Fruit fly (Drosophila melanogaster): ENCODE data around the gene CG32071.

CG32071 gene

dm6 chr3L:11089805-11090440 is 13.8 kb downstream of the CG32071 start (continued):
- TF ChIP-seq nerfin-2 (GFP tag; IDR thresholded peaks at IDR 0.05; ENCODE audit: partially characterized antibody) (no peak), her (GFP tag; optimal IDR thresholded peaks at IDR 0.05) (peak; percentile 54), CG6254 (GFP tag; optimal IDR thresholded peaks at IDR 0.05) (peak; percentile 85), CG14441 (GFP tag; IDR thresholded peaks at IDR 0.05) (peak; percentile 73; the same call in 1 of the 2 replicates), CG4328 (GFP tag; optimal IDR thresholded peaks at IDR 0.05) (peak; percentile 44), chm (GFP tag; IDR thresholded peaks at IDR 0.05) (peak; percentile 94; the same call in 1 of the 2 replicates), CG11696 (GFP tag; IDR thresholded peaks at IDR 0.05) (peak; percentile 46), PHDP (tag; optimal IDR thresholded peaks at IDR 0.05) (peak; percentile 89), dysf (GFP tag; IDR thresholded peaks at IDR 0.05) (peak; percentile 87; the same call in 1 of the 3 replicates), CG6689 (GFP tag; IDR thresholded peaks at IDR 0.05) (peak; percentile 90), CG7839 (tag; optimal IDR thresholded peaks at IDR 0.05) (peak; percentile 97), z (GFP tag; IDR thresholded peaks at IDR 0.05) (peak; percentile 76; the same call in 1 of the 3 replicates), Lim3 (GFP tag; IDR thresholded peaks at IDR 0.05) (peak; percentile 33; the same call in 1 of the 2 replicates), Ravus (GFP tag; IDR thresholded peaks at IDR 0.05) (no peak; the same call in none of the 2 replicates), Sry-δ (GFP tag; optimal IDR thresholded peaks at IDR 0.05) (peak; percentile 35), NK7.1 (GFP tag; optimal IDR thresholded peaks at IDR 0.05) (peak; percentile 79), CG6272 (GFP tag; IDR thresholded peaks at IDR 0.05) (peak; percentile 51), CG2199 (GFP tag; IDR thresholded peaks at IDR 0.05) (peak; percentile 61; the same call in 2 of the 3 replicates), ham (GFP tag; IDR thresholded peaks at IDR 0.05) (no peak), sob (GFP tag; IDR thresholded peaks at IDR 0.05) (peak; percentile 69; the same call in 1 of the 2 replicates), CG1529 (GFP tag; optimal IDR thresholded peaks at IDR 0.05) (peak; percentile 94), CG3726 (GFP tag; IDR thresholded peaks at IDR 0.05) (no peak; the same call in 1 of the 3 replicates), CG9817 (tag; optimal IDR thresholded peaks at IDR 0.05) (peak; percentile 45), CG1832 (GFP tag; optimal IDR thresholded peaks at IDR 0.05) (no peak), ERR (GFP tag; optimal IDR thresholded peaks at IDR 0.05) (no peak), jing (GFP tag; optimal IDR thresholded peaks at IDR 0.05) (peak; percentile 79), CG14965 (GFP tag; optimal IDR thresholded peaks at IDR 0.05; ENCODE audit: borderline replicate concordance) (peak; percentile 65), psq (GFP tag; optimal IDR thresholded peaks at IDR 0.05) (peak; percentile 75), stc (GFP tag; IDR thresholded peaks at IDR 0.05) (peak; percentile 69), NC2α (GFP tag; optimal IDR thresholded peaks at IDR 0.05) (peak; percentile 87), gsb-n (tag; optimal IDR thresholded peaks at IDR 0.05) (peak; percentile 85), lbe (GFP tag; optimal IDR thresholded peaks at IDR 0.05) (peak; percentile 66), chif (GFP tag; optimal IDR thresholded peaks at IDR 0.05) (peak; percentile 83), HmgD (GFP tag; optimal IDR thresholded peaks at IDR 0.05) (no peak), dmrt99B (tag; optimal IDR thresholded peaks at IDR 0.05) (peak; percentile 94), CG42726 (GFP tag; IDR thresholded peaks at IDR 0.05; ENCODE audit: partially characterized antibody) (no peak), Fer1 (GFP tag; optimal IDR thresholded peaks at IDR 0.05) (peak; percentile 91), Scr (GFP tag; IDR thresholded peaks at IDR 0.05; ENCODE audit: partially characterized antibody) (no peak), CG43689 (GFP tag; IDR thresholded peaks at IDR 0.05) (peak; percentile 25; the same call in 1 of the 2 replicates), dati (GFP tag; IDR thresholded peaks at IDR 0.05) (peak; percentile 51; the same call in 1 of the 2 replicates), dm (GFP tag; optimal IDR thresholded peaks at IDR 0.05) (peak; percentile 75), mirr (GFP tag; optimal IDR thresholded peaks at IDR 0.05) (peak; percentile 19), CG2120 (GFP tag; optimal IDR thresholded peaks at IDR 0.05) (peak; percentile 76), BEAF-32 (GFP tag; optimal IDR thresholded peaks at IDR 0.05) (no peak), CG12769 (tag; optimal IDR thresholded peaks at IDR 0.05) (peak; percentile 3), Hr78 (GFP tag; optimal IDR thresholded peaks at IDR 0.05) (peak in 1 of 2 experiments; percentile 87), CG14050 (GFP tag; IDR thresholded peaks at IDR 0.05) (peak; percentile 35; the same call in 2 of the 3 replicates), kay (GFP tag; optimal IDR thresholded peaks at IDR 0.05) (peak; percentile 90), Atf6 (GFP tag; IDR thresholded peaks at IDR 0.05) (peak; percentile 83; the same call in 1 of the 2 replicates)

Data from whole organism, embryonic.